Fruit fly (Drosophila melanogaster) whole organism, embryonic: ENCODE data around the gene Acp32CD.
A peak's percentile ranks its signal among the peaks of the same experiment; 100 is the strongest.

ENCODE experiments used
- C15 ChIP-seq: fragments of 200-800 bp; sonication (Bioruptor generic); IDR thresholded peaks from 3 replicates; pipeline ENCODE4 v1.3.6; 2022; ENCODE audit warnings: missing biosample characterization, missing genetic modification characterization
- CG10366 ChIP-seq: fragments of 200-800 bp; sonication (Bioruptor generic); IDR thresholded peaks from 2 replicates; pipeline ENCODE4 v1.3.6; 2022; ENCODE audit warnings: missing biosample characterization, missing genetic modification characterization
- CG10565 ChIP-seq: fragments of 200-800 bp; sonication (Bioruptor generic); optimal IDR thresholded peaks from 3 replicates; lab custom pipeline; 2016; ENCODE audit warnings: missing biosample characterization, mild to moderate bottlenecking, missing genetic modification characterization
- CG11456 ChIP-seq: fragments of 200-800 bp; sonication (Bioruptor generic); IDR thresholded peaks from 3 replicates; pipeline ENCODE4 v1.3.6; 2022; ENCODE audit warnings: missing biosample characterization, missing genetic modification characterization
- CG14710 ChIP-seq: fragments of 200-800 bp; sonication (Bioruptor generic); optimal IDR thresholded peaks from 3 replicates; lab custom pipeline; 2019; ENCODE audit warnings: missing biosample characterization, mild to moderate bottlenecking, missing genetic modification characterization, moderate library complexity
- CG1603 ChIP-seq: fragments of 200-800 bp; sonication (Bioruptor generic); optimal IDR thresholded peaks from 2 replicates; lab custom pipeline; 2019; ENCODE audit warnings: missing biosample characterization, mild to moderate bottlenecking, missing genetic modification characterization, moderate library complexity
- CG30020 ChIP-seq: fragments of 200-800 bp; optimal IDR thresholded peaks from 2 replicates; lab custom pipeline; 2019; ENCODE audit warnings: missing biosample characterization, mild to moderate bottlenecking, missing genetic modification characterization, moderate library complexity
- CG3065 ChIP-seq: fragments of 200-800 bp; sonication (Bioruptor generic); optimal IDR thresholded peaks from 2 replicates; lab custom pipeline; 2016; ENCODE audit warnings: missing biosample characterization, missing genetic modification characterization
- CG34224 ChIP-seq: fragments of 200-800 bp; sonication (Bioruptor generic); IDR thresholded peaks from 3 replicates; pipeline ENCODE4 v1.3.6; 2022; ENCODE audit warnings: missing biosample characterization, missing genetic modification characterization; ENCODE audit not compliant: partially characterized antibody
- CG7357 ChIP-seq: fragments of 200-800 bp; sonication (Bioruptor generic); IDR thresholded peaks from 3 replicates; pipeline ENCODE4 v1.3.6; 2022; ENCODE audit warnings: missing biosample characterization, missing genetic modification characterization
- CG7839 ChIP-seq: fragments of 200-800 bp; sonication (Bioruptor generic); optimal IDR thresholded peaks from 3 replicates; lab custom pipeline; 2018; ENCODE audit warnings: missing biosample characterization, mild to moderate bottlenecking, missing genetic modification characterization, moderate library complexity
- CG8290 ChIP-seq, 3 experiments: fragments of 200-800 bp; sonication (Bioruptor generic); optimal IDR thresholded peaks; 2 replicates each; lab custom pipeline; 2016 to 2019; ENCODE audit warnings: missing biosample characterization in 3 of 3, missing genetic modification characterization in 3 of 3, mild to moderate bottlenecking in 2 of 3, moderate library complexity in 1 of 3
- Chrac-16 ChIP-seq: fragments of 200-800 bp; sonication (Bioruptor generic); optimal IDR thresholded peaks from 3 replicates; lab custom pipeline; 2016; ENCODE audit warnings: missing biosample characterization, missing genetic modification characterization
- CoRest ChIP-seq: fragments of 200-800 bp; sonication (Bioruptor generic); optimal IDR thresholded peaks from 3 replicates; lab custom pipeline; 2018; ENCODE audit warnings: missing biosample characterization, mild to moderate bottlenecking, missing genetic modification characterization, moderate library complexity
- ERR ChIP-seq: fragments of 200-800 bp; sonication (Bioruptor generic); optimal IDR thresholded peaks from 2 replicates; lab custom pipeline; 2016; ENCODE audit warnings: missing biosample characterization, missing genetic modification characterization
- Fer3 ChIP-seq: fragments of 200-800 bp; sonication (Bioruptor generic); optimal IDR thresholded peaks from 2 replicates; lab custom pipeline; 2018; ENCODE audit warnings: missing biosample characterization, mild to moderate bottlenecking, missing genetic modification characterization, moderate library complexity
- HLH54F ChIP-seq: fragments of 200-800 bp; sonication (Bioruptor generic); optimal IDR thresholded peaks from 3 replicates; lab custom pipeline; 2016; ENCODE audit warnings: missing biosample characterization, missing genetic modification characterization
- Hsf ChIP-seq: fragments of 200-800 bp; sonication (Bioruptor generic); optimal IDR thresholded peaks from 3 replicates; lab custom pipeline; 2016; ENCODE audit warnings: missing biosample characterization, missing genetic modification characterization
- Lim3 ChIP-seq: fragments of 200-800 bp; sonication (Bioruptor generic); IDR thresholded peaks from 2 replicates; pipeline ENCODE4 v1.3.6; 2022; ENCODE audit warnings: missing biosample characterization, missing genetic modification characterization
- Lpt ChIP-seq: fragments of >200 bp; optimal IDR thresholded peaks from 2 replicates; lab custom pipeline; 2018; ENCODE audit warnings: missing biosample characterization, missing genetic modification characterization
- MBD-R2 ChIP-seq: fragments of 200-800 bp; sonication (Bioruptor generic); IDR thresholded peaks from 2 replicates; pipeline ENCODE4 v1.3.6; 2022; ENCODE audit warnings: missing biosample characterization, missing genetic modification characterization
- NC2β ChIP-seq: fragments of 200-800 bp; sonication (Bioruptor generic); optimal IDR thresholded peaks from 2 replicates; lab custom pipeline; 2016; ENCODE audit warnings: missing biosample characterization, missing genetic modification characterization
- Neu2 ChIP-seq: fragments of 200-800 bp; sonication (Bioruptor generic); optimal IDR thresholded peaks from 3 replicates; lab custom pipeline; 2016; ENCODE audit warnings: missing biosample characterization, missing genetic modification characterization, borderline replicate concordance
- Optix ChIP-seq: fragments of 200-800 bp; sonication (Bioruptor generic); IDR thresholded peaks from 3 replicates; pipeline ENCODE4 v1.3.6; 2022; ENCODE audit warnings: missing biosample characterization, missing genetic modification characterization
- Sry-δ ChIP-seq: fragments of 200-800 bp; sonication (Bioruptor generic); optimal IDR thresholded peaks from 2 replicates; lab custom pipeline; 2016; ENCODE audit warnings: missing biosample characterization, missing genetic modification characterization
- Xrp1 ChIP-seq: fragments of 200-800 bp; sonication (Bioruptor generic); IDR thresholded peaks from 2 replicates; pipeline ENCODE4 v1.3.6; 2022; ENCODE audit warnings: missing biosample characterization, missing genetic modification characterization
- chif ChIP-seq, 2 experiments: fragments of 200-800 bp; sonication (Bioruptor generic); optimal IDR thresholded peaks; 3 replicates each; lab custom pipeline; 2016; ENCODE audit warnings: missing biosample characterization in 2 of 2, missing genetic modification characterization in 2 of 2
- chinmo ChIP-seq: fragments of 200-800 bp; sonication (Bioruptor generic); IDR thresholded peaks from 4 replicates; pipeline ENCODE4 v1.3.6; 2022; ENCODE audit warnings: missing biosample characterization, missing genetic modification characterization; ENCODE audit not compliant: partially characterized antibody
- ci ChIP-seq: fragments of 200-800 bp; sonication (Bioruptor generic); IDR thresholded peaks from 3 replicates; pipeline ENCODE4 v1.3.6; 2022; ENCODE audit warnings: missing biosample characterization, missing genetic modification characterization
- emc ChIP-seq: fragments of 200-800 bp; sonication (Bioruptor generic); optimal IDR thresholded peaks from 2 replicates; lab custom pipeline; 2016; ENCODE audit warnings: missing biosample characterization, missing genetic modification characterization
- fd64A ChIP-seq: fragments of 200-800 bp; sonication (Bioruptor generic); optimal IDR thresholded peaks from 3 replicates; lab custom pipeline; 2018; ENCODE audit warnings: missing biosample characterization, mild to moderate bottlenecking, missing genetic modification characterization
- fru ChIP-seq: fragments of >200 bp; optimal IDR thresholded peaks from 2 replicates; lab custom pipeline; 2017
- ftz-f1 ChIP-seq: fragments of 200-800 bp; sonication (Bioruptor generic); optimal IDR thresholded peaks from 2 replicates; lab custom pipeline; 2016; ENCODE audit warnings: missing biosample characterization, missing genetic modification characterization
- gcm2 ChIP-seq: fragments of 200-800 bp; sonication (Bioruptor generic); optimal IDR thresholded peaks from 2 replicates; lab custom pipeline; 2016; ENCODE audit warnings: missing biosample characterization, missing genetic modification characterization
- gsb ChIP-seq: fragments of 200-800 bp; sonication (Bioruptor generic); IDR thresholded peaks from 2 replicates; pipeline ENCODE4 v1.3.6; 2022; ENCODE audit warnings: missing biosample characterization, missing genetic modification characterization
- gt ChIP-seq: fragments of 200-800 bp; sonication (Bioruptor generic); IDR thresholded peaks from 2 replicates; pipeline ENCODE4 v1.3.6; 2022; ENCODE audit warnings: missing biosample characterization, missing genetic modification characterization
- h ChIP-seq: fragments of >200 bp; optimal IDR thresholded peaks from 2 replicates; lab custom pipeline; 2017
- jing ChIP-seq: fragments of 200-800 bp; sonication (Bioruptor generic); optimal IDR thresholded peaks from 2 replicates; lab custom pipeline; 2018; ENCODE audit warnings: missing biosample characterization, mild to moderate bottlenecking, missing genetic modification characterization
- kay ChIP-seq: fragments of 200-800 bp; sonication (Bioruptor generic); optimal IDR thresholded peaks from 2 replicates; lab custom pipeline; 2016; ENCODE audit warnings: missing biosample characterization, missing genetic modification characterization
- kni ChIP-seq: fragments of 200-800 bp; sonication (Bioruptor generic); optimal IDR thresholded peaks from 3 replicates; lab custom pipeline; 2017; ENCODE audit warnings: mild to moderate bottlenecking, missing biosample characterization, missing genetic modification reagents, missing genetic modification characterization
- lilli ChIP-seq: fragments of 200-800 bp; sonication (Bioruptor generic); optimal IDR thresholded peaks from 3 replicates; lab custom pipeline; 2016; ENCODE audit warnings: missing biosample characterization, missing genetic modification characterization
- maf-S ChIP-seq: fragments of 200-800 bp; sonication (Bioruptor generic); optimal IDR thresholded peaks from 2 replicates; lab custom pipeline; 2016; ENCODE audit warnings: missing biosample characterization, missing genetic modification characterization
- mam ChIP-seq: fragments of 200-800 bp; sonication (Bioruptor generic); optimal IDR thresholded peaks from 3 replicates; lab custom pipeline; 2016; ENCODE audit warnings: missing biosample characterization, missing genetic modification characterization
- pb ChIP-seq: fragments of 200-800 bp; sonication (Bioruptor generic); optimal IDR thresholded peaks from 3 replicates; lab custom pipeline; 2016; ENCODE audit warnings: missing biosample characterization, missing genetic modification characterization
- prd ChIP-seq, 3 experiments: fragments of >200 bp in 2 of 3; fragments of 200-800 bp in 1 of 3; sonication (Bioruptor generic) in 1 of 3; optimal IDR thresholded peaks in 2 of 3; IDR thresholded peaks in 1 of 3; 2 replicates in 2 of 3; 3 replicates in 1 of 3; pipeline versions ENCODE4 v1.3.6 to Lab custom; 2017 to 2022; ENCODE audit warnings: missing biosample characterization in 1 of 3, missing genetic modification characterization in 1 of 3
- run ChIP-seq: fragments of 200-800 bp; sonication (Bioruptor generic); optimal IDR thresholded peaks from 3 replicates; lab custom pipeline; 2018; ENCODE audit warnings: missing biosample characterization, mild to moderate bottlenecking, missing genetic modification characterization
- sisA ChIP-seq: fragments of 200-800 bp; sonication (Bioruptor generic); IDR thresholded peaks from 2 replicates; pipeline ENCODE4 v1.3.6; 2022; ENCODE audit warnings: missing biosample characterization, missing genetic modification characterization
- sug ChIP-seq: fragments of 200-800 bp; optimal IDR thresholded peaks from 2 replicates; lab custom pipeline; 2019; ENCODE audit warnings: missing biosample characterization, mild to moderate bottlenecking, missing genetic modification characterization, moderate library complexity
- tin ChIP-seq: fragments of 200-800 bp; sonication (Bioruptor generic); optimal IDR thresholded peaks from 3 replicates; lab custom pipeline; 2016; ENCODE audit warnings: missing biosample characterization, missing genetic modification characterization
- tx ChIP-seq: fragments of 200-800 bp; sonication (Bioruptor generic); optimal IDR thresholded peaks from 2 replicates; lab custom pipeline; 2016; ENCODE audit warnings: missing biosample characterization, missing genetic modification characterization
- usp ChIP-seq: fragments of >200 bp; optimal IDR thresholded peaks from 2 replicates; lab custom pipeline; 2017; ENCODE audit warnings: missing biosample characterization, missing genetic modification characterization
- zfh2 ChIP-seq: fragments of 200-800 bp; sonication (Bioruptor generic); optimal IDR thresholded peaks from 2 replicates; lab custom pipeline; 2016; ENCODE audit warnings: missing biosample characterization, missing genetic modification characterization

Acp32CD gene

dm6 chr2L:11010999-11011398, 4.4 kb upstream of the Acp32CD start, which contains the start of the genes Art8 and dUTPase (continued):
- TF ChIP-seq Hsf (GFP tag; lab: Kevin White, UChicago) (peak; percentile 77), gsb (no peak), kni (GFP tag; lab: Kevin White, UChicago) (no peak), pb (no peak), chinmo (GFP tag; lab: Robert Waterston, UW) (0 out of 4 replicates have a peak, but pooled peaks have one; percentile 32), usp (GFP tag; lab: Kevin White, UChicago) (no peak), gt (GFP tag; lab: Robert Waterston, UW) (no peak), CG3065 (GFP tag; lab: Kevin White, UChicago) (peak; percentile 48), sug (tag; lab: Kevin White, UChicago) (peak; percentile 70), tin (GFP tag; lab: Kevin White, UChicago) (peak; percentile 77), Sry-δ (peak; percentile 89), ERR (no peak), emc (no peak), gcm2 (GFP tag; lab: Kevin White, UChicago) (no peak), Lim3 (no peak), Optix (no peak), Neu2 (GFP tag; lab: Kevin White, UChicago) (no peak), jing (GFP tag; lab: Kevin White, UChicago) (no peak), CG8290 (GFP tag; optimal IDR thresholded peaks at IDR 0.05; lab: Kevin White, UChicago) (peak; percentile 70), CG8290 (tag; optimal IDR thresholded peaks at IDR 0.05; lab: Kevin White, UChicago) (no peak), ftz-f1 (no peak), CG11456 (GFP tag; lab: Robert Waterston, UW) (0 out of 3 replicates have a peak, but pooled peaks have one; percentile 23), MBD-R2 (GFP tag; lab: Robert Waterston, UW) (peak; percentile 86), kay (GFP tag; lab: Kevin White, UChicago) (peak; percentile 68), fru (lab: Kevin White, UChicago) (no peak), Lpt (GFP tag; lab: Kevin White, UChicago) (no peak), tx (GFP tag; lab: Kevin White, UChicago) (no peak), maf-S (GFP tag; lab: Kevin White, UChicago) (peak; percentile 3), ci (GFP tag; lab: Robert Waterston, UW) (peak; percentile 73; the same call in 2 of the 3 replicates), NC2β (peak; percentile 30), CG10366 (GFP tag; lab: Robert Waterston, UW) (peak; percentile 42), C15 (0 out of 3 replicates have a peak, but pooled peaks have one; percentile 41), prd (optimal IDR thresholded peaks at IDR 0.05; lab: Kevin White, UChicago) (no peak), prd (GFP tag; IDR thresholded peaks at IDR 0.05; lab: Robert Waterston, UW) (peak; percentile 76), lilli (GFP tag; lab: Kevin White, UChicago) (peak; percentile 84), CG7357 (GFP tag; lab: Robert Waterston, UW) (no peak), CG1603 (tag; lab: Kevin White, UChicago) (peak; percentile 30), CG7839 (tag; lab: Kevin White, UChicago) (peak; percentile 66), h (no peak), HLH54F (GFP tag; lab: Kevin White, UChicago) (peak; percentile 45), Chrac-16 (peak; percentile 74), Xrp1 (peak; percentile 80), mam (GFP tag; lab: Kevin White, UChicago) (peak; percentile 46), CG34224 (peak; percentile 89), Fer3 (tag; lab: Kevin White, UChicago) (peak; percentile 65), sisA (GFP tag; lab: Robert Waterston, UW) (peak; percentile 58), fd64A (GFP tag; lab: Kevin White, UChicago) (no peak), chif (GFP tag; optimal IDR thresholded peaks at IDR 0.05; lab: Kevin White, UChicago) (peak in 1 of 2 experiments; percentile 27), zfh2 (peak; percentile 53), CoRest (tag; lab: Kevin White, UChicago) (peak; percentile 82), run (tag; lab: Kevin White, UChicago) (no peak), CG30020 (peak; percentile 73), CG10565 (no peak), CG14710 (tag; lab: Kevin White, UChicago) (peak; percentile 90)
